Worm (Caenorhabditis elegans): Measurements from ENCODE around the gene R02C2.7.

ce11 chrV:234572-234971, 7.8 kb downstream of the R02C2.7 start, which contains the start of gene kin-33:
- no peak for TF ChIP-seq daf-12 (tag; optimal IDR thresholded peaks at IDR 0.05)
- no peak for TF ChIP-seq pha-4 (GFP tag; IDR thresholded peaks at IDR 0.05)
- TF ChIP-seq pha-4 (tag; optimal IDR thresholded peaks at IDR 0.05): no peak
